Worm (Caenorhabditis elegans) whole organism, L4 larva: ENCODE data around the gene R03G8.6.

ENCODE experiments used
- D1046.2 ChIP-seq: fragments of 200-800 bp; sonication (Bioruptor generic); IDR thresholded peaks from 2 replicates; pipeline ENCODE4 v1.3.6; 2022; ENCODE audit warnings: missing genetic modification characterization, missing compliant biosample characterization
- F10B5.3 ChIP-seq: sonication (generic microtip); optimal IDR thresholded peaks from 2 replicates; lab custom pipeline; 2016; ENCODE audit warnings: mild to moderate bottlenecking, missing genetic modification characterization, missing compliant biosample characterization
- F26F4.8 ChIP-seq: fragments of 200-800 bp; sonication (Bioruptor generic); conservative IDR thresholded peaks from 2 replicates; pipeline ENCODE4 v1.3.6; 2022; ENCODE audit warnings: missing genetic modification characterization, missing compliant biosample characterization
- F44E2.7 ChIP-seq: fragments of 200-800 bp; sonication (Bioruptor generic); IDR thresholded peaks from 2 replicates; pipeline ENCODE4 v2.1.2; 2022; ENCODE audit warnings: missing genetic modification characterization, missing compliant biosample characterization
- R02D3.7 ChIP-seq: fragments of 150-350 bp; sonication (generic microtip); optimal IDR thresholded peaks from 3 replicates; lab custom pipeline; 2014; ENCODE audit warnings: missing biosample characterization, missing genetic modification characterization
- T20F7.1 ChIP-seq: fragments of 200-800 bp; sonication (Bioruptor generic); optimal IDR thresholded peaks from 2 replicates; lab custom pipeline; 2018; ENCODE audit warnings: mild to moderate bottlenecking, missing genetic modification characterization, missing compliant biosample characterization
- T26A8.4 ChIP-seq: fragments of 200-800 bp; sonication (Bioruptor generic); IDR thresholded peaks from 2 replicates; pipeline ENCODE4 v1.3.6; 2022; ENCODE audit warnings: missing genetic modification characterization, missing compliant biosample characterization
- Y105C5A.15 ChIP-seq: fragments of 200-800 bp; sonication (Bioruptor generic); IDR thresholded peaks from 2 replicates; pipeline ENCODE4 v1.3.6; 2022; ENCODE audit warnings: missing genetic modification characterization, missing compliant biosample characterization
- Y48G9A.11 ChIP-seq: fragments of 200-800 bp; sonication (Bioruptor generic); IDR thresholded peaks from 2 replicates; pipeline ENCODE4 v1.3.6; 2022; ENCODE audit warnings: missing genetic modification reagents, missing genetic modification characterization, missing compliant biosample characterization
- Y5F2A.4 ChIP-seq: fragments of 200-800 bp; sonication (Bioruptor generic); optimal IDR thresholded peaks from 2 replicates; lab custom pipeline; 2018; ENCODE audit warnings: mild to moderate bottlenecking, missing genetic modification characterization, missing compliant biosample characterization
- ZK546.5 ChIP-seq, 2 experiments: sonication (generic microtip); optimal IDR thresholded peaks; 2 replicates each; lab custom pipeline; 2017; ENCODE audit warnings: missing biosample characterization in 2 of 2, missing genetic modification characterization in 2 of 2
- arid-1 ChIP-seq: fragments of 200-800 bp; sonication (Bioruptor generic); conservative IDR thresholded peaks from 2 replicates; pipeline ENCODE4 v1.3.6; 2022; ENCODE audit warnings: missing genetic modification reagents, missing genetic modification characterization, missing compliant biosample characterization
- ceh-32 ChIP-seq: sonication (generic microtip); optimal IDR thresholded peaks from 2 replicates; lab custom pipeline; 2016; ENCODE audit warnings: mild to moderate bottlenecking, missing genetic modification characterization, missing compliant biosample characterization; ENCODE audit not compliant: poor library complexity
- ceh-82 ChIP-seq: sonication (generic microtip); optimal IDR thresholded peaks from 2 replicates; lab custom pipeline; 2017; ENCODE audit warnings: missing biosample characterization, missing genetic modification characterization
- ces-1 ChIP-seq: fragments of 150-350 bp; sonication (generic microtip); optimal IDR thresholded peaks from 4 replicates; lab custom pipeline; 2014; ENCODE audit warnings: missing biosample characterization, missing genetic modification reagents, missing genetic modification characterization
- cey-2 ChIP-seq: sonication (generic microtip); optimal IDR thresholded peaks from 3 replicates; lab custom pipeline; 2017; ENCODE audit warnings: missing genetic modification characterization, mild to moderate bottlenecking, missing compliant biosample characterization, antibody characterized with exemption, borderline replicate concordance; ENCODE audit not compliant: insufficient read depth
- daf-12 ChIP-seq: fragments of 150-350 bp; optimal IDR thresholded peaks from 2 replicates; lab custom pipeline; 2014; ENCODE audit warnings: missing biosample characterization, missing genetic modification reagents, missing genetic modification characterization
- daf-19 ChIP-seq: fragments of 200-800 bp; sonication (Bioruptor generic); conservative IDR thresholded peaks from 2 replicates; pipeline ENCODE4 v1.3.6; 2022; ENCODE audit warnings: missing genetic modification characterization, missing compliant biosample characterization
- dmd-6 ChIP-seq: fragments of 200-800 bp; sonication (Bioruptor generic); IDR thresholded peaks from 2 replicates; pipeline ENCODE4 v1.3.6; 2022; ENCODE audit warnings: missing genetic modification reagents, missing genetic modification characterization, missing compliant biosample characterization
- dmd-8 ChIP-seq: fragments of 200-800 bp; sonication (Bioruptor generic); IDR thresholded peaks from 2 replicates; pipeline ENCODE4 v1.3.6; 2022; ENCODE audit warnings: missing genetic modification characterization, missing compliant biosample characterization
- dpl-1 ChIP-seq: fragments of 150-350 bp; optimal IDR thresholded peaks from 2 replicates; lab custom pipeline; 2014; ENCODE audit warnings: missing biosample characterization, missing genetic modification reagents, missing genetic modification characterization
- dve-1 ChIP-seq: sonication (generic microtip); optimal IDR thresholded peaks from 2 replicates; lab custom pipeline; 2017; ENCODE audit warnings: antibody characterized with exemption, mild to moderate bottlenecking, missing genetic modification characterization, missing compliant biosample characterization; ENCODE audit not compliant: insufficient read depth
- fkh-10 ChIP-seq: fragments of 150-350 bp; optimal IDR thresholded peaks from 2 replicates; lab custom pipeline; 2014; ENCODE audit warnings: missing biosample characterization, missing genetic modification reagents, missing genetic modification characterization
- hmg-1.1 ChIP-seq: fragments of 200-800 bp; sonication (Bioruptor generic); IDR thresholded peaks from 2 replicates; pipeline ENCODE4 v1.3.6; 2022; ENCODE audit warnings: missing genetic modification reagents, missing genetic modification characterization, missing compliant biosample characterization
- jun-1 ChIP-seq: fragments of 150-350 bp; optimal IDR thresholded peaks from 2 replicates; lab custom pipeline; 2014; ENCODE audit warnings: missing biosample characterization, missing genetic modification reagents, missing genetic modification characterization
- lim-7 ChIP-seq: fragments of 200-800 bp; sonication (Bioruptor generic); IDR thresholded peaks from 2 replicates; pipeline ENCODE4 v1.3.6; 2022; ENCODE audit warnings: missing genetic modification characterization, missing compliant biosample characterization
- lin-13 ChIP-seq: fragments of 150-350 bp; optimal IDR thresholded peaks from 2 replicates; lab custom pipeline; 2014; ENCODE audit warnings: missing biosample characterization, missing genetic modification reagents, missing genetic modification characterization
- lin-15B ChIP-seq: fragments of 150-350 bp; sonication (generic microtip); optimal IDR thresholded peaks from 3 replicates; lab custom pipeline; 2014; ENCODE audit warnings: missing biosample characterization, missing genetic modification characterization
- lin-29 ChIP-seq: fragments of 200-800 bp; sonication (Bioruptor generic); IDR thresholded peaks from 2 replicates; pipeline ENCODE4 v1.3.6; 2022; ENCODE audit warnings: missing genetic modification reagents, missing genetic modification characterization, missing compliant biosample characterization
- lin-38 ChIP-seq: fragments of 200-800 bp; sonication (Bioruptor generic); IDR thresholded peaks from 2 replicates; pipeline ENCODE4 v1.3.6; 2022; ENCODE audit warnings: missing genetic modification reagents, missing genetic modification characterization, missing compliant biosample characterization
- lin-39 ChIP-seq: fragments of 150-350 bp; optimal IDR thresholded peaks from 2 replicates; lab custom pipeline; 2014; ENCODE audit warnings: missing biosample characterization, missing genetic modification reagents, missing genetic modification characterization
- lir-3 ChIP-seq: sonication (generic microtip); optimal IDR thresholded peaks from 2 replicates; lab custom pipeline; 2016; ENCODE audit warnings: mild to moderate bottlenecking, missing genetic modification characterization, missing compliant biosample characterization
- lsy-2 ChIP-seq, 2 experiments: fragments of 150-350 bp in 1 of 2; sonication (generic microtip) in 1 of 2; optimal IDR thresholded peaks; 2 replicates each; lab custom pipeline; 2014 to 2017; ENCODE audit warnings: missing biosample characterization in 2 of 2, missing genetic modification characterization in 2 of 2
- madf-5 ChIP-seq, 2 experiments: fragments of 200-800 bp; sonication (Bioruptor generic); IDR thresholded peaks; 2 replicates each; pipeline ENCODE4 v1.3.6; 2022; ENCODE audit warnings: missing compliant biosample characterization in 2 of 2, missing genetic modification characterization in 2 of 2
- mxl-2 ChIP-seq: fragments of 200-800 bp; sonication (Bioruptor generic); conservative IDR thresholded peaks from 2 replicates; pipeline ENCODE4 v1.3.6; 2022; ENCODE audit warnings: missing genetic modification reagents, missing genetic modification characterization, missing compliant biosample characterization
- nhr-10 ChIP-seq: fragments of 150-350 bp; optimal IDR thresholded peaks from 2 replicates; lab custom pipeline; 2014; ENCODE audit warnings: missing biosample characterization, missing genetic modification characterization
- nhr-111 ChIP-seq: fragments of 200-800 bp; sonication (Bioruptor generic); optimal IDR thresholded peaks from 2 replicates; lab custom pipeline; 2018; ENCODE audit warnings: mild to moderate bottlenecking, missing genetic modification characterization, missing compliant biosample characterization
- nhr-237 ChIP-seq: sonication (generic microtip); optimal IDR thresholded peaks from 2 replicates; lab custom pipeline; 2017; ENCODE audit warnings: missing biosample characterization, missing genetic modification characterization
- nhr-25 ChIP-seq: sonication (generic microtip); optimal IDR thresholded peaks from 2 replicates; lab custom pipeline; 2017; ENCODE audit warnings: missing genetic modification characterization, mild to moderate bottlenecking, missing compliant biosample characterization, antibody characterized with exemption, moderate library complexity, borderline replicate concordance; ENCODE audit not compliant: insufficient read depth
- nhr-28 ChIP-seq: fragments of 150-350 bp; optimal IDR thresholded peaks from 2 replicates; lab custom pipeline; 2014; ENCODE audit warnings: missing biosample characterization, missing genetic modification characterization
- nhr-42 ChIP-seq: fragments of 200-800 bp; sonication (Bioruptor generic); IDR thresholded peaks from 2 replicates; pipeline ENCODE4 v1.3.6; 2022; ENCODE audit warnings: missing genetic modification characterization, missing compliant biosample characterization
- nhr-6 ChIP-seq: fragments of 150-350 bp; optimal IDR thresholded peaks from 2 replicates; lab custom pipeline; 2014; ENCODE audit warnings: missing biosample characterization, missing genetic modification characterization
- saeg-2 ChIP-seq: fragments of 200-800 bp; sonication (Bioruptor generic); IDR thresholded peaks from 2 replicates; pipeline ENCODE4 v1.3.6; 2022; ENCODE audit warnings: missing genetic modification reagents, missing genetic modification characterization, missing compliant biosample characterization
- set-16 ChIP-seq: fragments of 200-800 bp; sonication (Bioruptor generic); IDR thresholded peaks from 2 replicates; pipeline ENCODE4 v1.3.6; 2022; ENCODE audit warnings: missing genetic modification reagents, missing genetic modification characterization, missing compliant biosample characterization
- spr-3 ChIP-seq: fragments of 200-800 bp; sonication (Bioruptor generic); optimal IDR thresholded peaks from 2 replicates; lab custom pipeline; 2018; ENCODE audit warnings: mild to moderate bottlenecking, missing genetic modification characterization, missing compliant biosample characterization
- tra-1 ChIP-seq: fragments of 200-800 bp; sonication (Bioruptor generic); IDR thresholded peaks from 2 replicates; pipeline ENCODE4 v1.3.6; 2022; ENCODE audit warnings: missing genetic modification reagents, missing genetic modification characterization, missing compliant biosample characterization
- unc-62 ChIP-seq, 3 experiments: fragments of 150-350 bp in 1 of 3; sonication (generic microtip); optimal IDR thresholded peaks in 2 of 3; peaks in 1 of 3; 1 replicate in 1 of 3; 2 replicates in 2 of 3; lab custom pipeline; 2014 to 2017; ENCODE audit warnings: missing biosample characterization in 3 of 3, missing genetic modification characterization in 3 of 3, missing genetic modification reagents in 3 of 3, missing genotype in 1 of 3
- zag-1 ChIP-seq: fragments of 150-350 bp; optimal IDR thresholded peaks from 2 replicates; lab custom pipeline; 2014; ENCODE audit warnings: missing biosample characterization, missing genetic modification characterization
- zfp-2 ChIP-seq: sonication (generic microtip); optimal IDR thresholded peaks from 2 replicates; lab custom pipeline; 2016; ENCODE audit warnings: mild to moderate bottlenecking, missing genetic modification characterization, missing compliant biosample characterization
- zip-2 ChIP-seq: fragments of 150-350 bp; optimal IDR thresholded peaks from 2 replicates; lab custom pipeline; 2014; ENCODE audit warnings: missing biosample characterization, missing genetic modification characterization
- ztf-7 ChIP-seq: fragments of 150-350 bp; optimal IDR thresholded peaks from 2 replicates; lab custom pipeline; 2014; ENCODE audit warnings: missing biosample characterization, missing genetic modification characterization

Gene R03G8.6

DNA sequence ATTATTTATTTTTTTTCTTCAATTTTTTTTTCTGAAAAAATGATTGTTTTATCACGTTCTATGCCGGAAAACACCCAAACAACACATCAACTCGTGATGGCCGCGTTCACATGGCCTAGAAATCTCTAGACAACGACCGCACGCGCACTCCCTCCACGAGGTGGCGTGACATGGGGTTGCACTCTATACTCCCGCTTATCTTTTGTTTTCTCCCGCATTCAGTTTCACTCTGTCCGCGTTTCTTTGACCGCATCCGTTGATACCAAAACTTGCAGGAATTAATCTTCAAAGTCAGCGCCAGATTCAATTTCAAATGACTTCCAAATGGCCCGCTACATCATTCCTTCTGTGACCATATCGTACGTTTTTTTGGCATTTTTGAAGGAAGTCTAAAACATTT lies 4.7 kb upstream of the R03G8.6 start, which contains the start of gene F17H10.1 (continued):
- TF ChIP-seq ceh-32 (no peak), T26A8.4 (GFP tag; lab: Robert Waterston, UW) (peak; percentile 73), zag-1 (tag; lab: Kevin White, UChicago) (no peak), daf-19 (GFP tag; lab: Robert Waterston, UW) (no peak), F26F4.8 (GFP tag; lab: Robert Waterston, UW) (no peak), lim-7 (no peak), nhr-111 (GFP tag; lab: Kevin White, UChicago) (no peak), set-16 (GFP tag; lab: Robert Waterston, UW) (peak; percentile 62; the same call in 1 of the 2 replicates), R02D3.7 (tag; lab: Kevin White, UChicago) (no peak), lin-39 (tag; lab: Kevin White, UChicago) (no peak), zfp-2 (tag; lab: Kevin White, UChicago) (no peak), hmg-1.1 (peak; percentile 77), ZK546.5 (tag; optimal IDR thresholded peaks at IDR 0.05; lab: Kevin White, UChicago) (no peak), lin-38 (no peak), dmd-8 (no peak), T20F7.1 (GFP tag; lab: Kevin White, UChicago) (peak; percentile 70), F44E2.7 (GFP tag; lab: Robert Waterston, UW) (no peak), unc-62 (GFP tag; optimal IDR thresholded peaks at IDR 0.05 in 1 of 2; lab: Kevin White, UChicago) (no peak), unc-62 (tag; optimal IDR thresholded peaks at IDR 0.05; lab: Kevin White, UChicago) (no peak), lin-15B (no peak), D1046.2 (GFP tag; lab: Robert Waterston, UW) (peak; percentile 75; the same call in 1 of the 2 replicates), nhr-6 (tag; lab: Kevin White, UChicago) (no peak), cey-2 (tag; lab: Kevin White, UChicago) (no peak), daf-12 (tag; lab: Kevin White, UChicago) (no peak), arid-1 (GFP tag; lab: Robert Waterston, UW) (no peak), lsy-2 (tag; optimal IDR thresholded peaks at IDR 0.05; lab: Kevin White, UChicago) (peak in 1 of 2 experiments; percentile 57), ceh-82 (tag; lab: Kevin White, UChicago) (no peak), madf-5 (GFP tag; IDR thresholded peaks at IDR 0.05; lab: Robert Waterston, UW) (peak in 1 of 2 experiments; percentile 70; a peak in 1 of 4 replicates), dmd-6 (GFP tag; lab: Robert Waterston, UW) (peak; percentile 97), Y105C5A.15 (GFP tag; lab: Robert Waterston, UW) (0 out of 2 replicates have a peak, but pooled peaks have one; percentile 52), nhr-10 (tag; lab: Kevin White, UChicago) (no peak), mxl-2 (peak; percentile 68), zip-2 (tag; lab: Kevin White, UChicago) (no peak), jun-1 (no peak), nhr-42 (GFP tag; lab: Robert Waterston, UW) (no peak), dve-1 (tag; lab: Kevin White, UChicago) (peak; percentile 97), tra-1 (GFP tag; lab: Robert Waterston, UW) (peak; percentile 93), F10B5.3 (tag; lab: Kevin White, UChicago) (no peak), Y5F2A.4 (no peak), spr-3 (GFP tag; lab: Kevin White, UChicago) (no peak), lin-29 (GFP tag; lab: Robert Waterston, UW) (no peak), nhr-28 (tag; lab: Kevin White, UChicago) (peak; percentile 97), saeg-2 (GFP tag; lab: Robert Waterston, UW) (peak; percentile 50; the same call in 1 of the 2 replicates), ces-1 (GFP tag; lab: Kevin White, UChicago) (no peak), lin-13 (GFP tag; lab: Kevin White, UChicago) (peak; percentile 67), nhr-25 (peak; percentile 52), fkh-10 (GFP tag; lab: Kevin White, UChicago) (no peak), dpl-1 (GFP tag; lab: Kevin White, UChicago) (peak; percentile 40), lir-3 (tag; lab: Kevin White, UChicago) (no peak), nhr-237 (tag; lab: Kevin White, UChicago) (no peak), ztf-7 (tag; lab: Kevin White, UChicago) (no peak), Y48G9A.11 (GFP tag; lab: Robert Waterston, UW) (no peak)
